Worm (Caenorhabditis elegans): Measurements from ENCODE around the gene hpo-30.

DNA sequence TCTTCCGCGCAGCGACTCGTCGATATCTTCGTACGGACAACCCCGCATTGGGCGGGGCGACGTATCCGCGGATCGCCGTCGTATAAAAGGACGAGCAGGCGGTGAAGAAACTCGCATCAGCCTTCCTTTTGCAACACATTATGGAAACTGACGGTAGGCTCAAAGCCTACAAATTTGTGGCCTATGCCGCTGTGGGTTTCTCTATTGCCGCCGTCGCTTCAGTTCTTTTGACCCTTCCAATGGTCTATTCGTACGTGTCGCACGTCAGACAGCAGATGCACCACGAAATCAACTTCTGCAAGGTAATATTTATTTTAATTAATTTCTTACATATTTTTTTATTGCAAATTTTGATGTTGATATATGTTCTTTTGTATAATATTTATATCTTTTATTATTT lies 42.7 kb upstream of the hpo-30 start:
- TF ChIP-seq egl-44 (GFP tag; IDR thresholded peaks at IDR 0.05): no peak
- no peak for TF ChIP-seq C17E4.6 (GFP tag; IDR thresholded peaks at IDR 0.05)
- no peak for TF ChIP-seq pbrm-1 (GFP tag; IDR thresholded peaks at IDR 0.05)
- TF ChIP-seq madf-6 (GFP tag; IDR thresholded peaks at IDR 0.05): no peak
- no peak for TF ChIP-seq ama-1 (optimal IDR thresholded peaks at IDR 0.05)
- TF ChIP-seq ama-1 (GFP tag; optimal IDR thresholded peaks at IDR 0.05): no peak
- no peak for TF ChIP-seq athp-1 (tag; optimal IDR thresholded peaks at IDR 0.05)
- TF ChIP-seq lin-26 (GFP tag; IDR thresholded peaks at IDR 0.05): no peak
- no peak for TF ChIP-seq unc-62 (GFP tag; optimal IDR thresholded peaks at IDR 0.05)
- no peak for TF ChIP-seq tlf-1 (GFP tag; optimal IDR thresholded peaks at IDR 0.05)
- no peak for TF ChIP-seq nhr-80 (tag; optimal IDR thresholded peaks at IDR 0.05)
